Worm (Caenorhabditis elegans): ENCODE results near the gene cyp-29A4.

cyp-29A4 gene

ce11 chrV:9620417-9620816 is 34.1 kb upstream of the cyp-29A4 start:
- TF ChIP-seq tra-4 (tag; optimal IDR thresholded peaks at IDR 0.05) (no peak), ceh-13 (GFP tag; optimal IDR thresholded peaks at IDR 0.05) (no peak), ceh-36 (tag; optimal IDR thresholded peaks at IDR 0.05) (no peak), hmg-4 (GFP tag; optimal IDR thresholded peaks at IDR 0.05) (no peak), hnd-1 (tag; optimal IDR thresholded peaks at IDR 0.05) (no peak), pes-1 (GFP tag; IDR thresholded peaks at IDR 0.05) (no peak), sea-1 (GFP tag; conservative IDR thresholded peaks at IDR 0.05) (no peak), hmbx-1 (tag; optimal IDR thresholded peaks at IDR 0.05) (no peak), tbx-11 (GFP tag; IDR thresholded peaks at IDR 0.05) (no peak), ets-7 (tag; optimal IDR thresholded peaks at IDR 0.05) (no peak), flt-1 (GFP tag; IDR thresholded peaks at IDR 0.05) (no peak)

- TF ChIP-seq ceh-36 (tag; optimal IDR thresholded peaks at IDR 0.05) = no peak
- no peak for TF ChIP-seq hnd-1 (tag; optimal IDR thresholded peaks at IDR 0.05)
- TF ChIP-seq scrt-1 (GFP tag; IDR thresholded peaks at IDR 0.05) = no peak
- no peak for TF ChIP-seq ceh-13 (GFP tag; optimal IDR thresholded peaks at IDR 0.05)
- TF ChIP-seq hmbx-1 (tag; optimal IDR thresholded peaks at IDR 0.05) = no peak
- TF ChIP-seq F13C5.2 (tag; optimal IDR thresholded peaks at IDR 0.05) = no peak
- no peak for TF ChIP-seq aly-1 (tag; optimal IDR thresholded peaks at IDR 0.05)
- TF ChIP-seq hmg-4 (GFP tag; optimal IDR thresholded peaks at IDR 0.05) = no peak
- TF ChIP-seq B0310.2 (tag; optimal IDR thresholded peaks at IDR 0.05) = no peak
- TF ChIP-seq tra-4 (tag; optimal IDR thresholded peaks at IDR 0.05) = no peak
- no peak for TF ChIP-seq ama-1 (optimal IDR thresholded peaks at IDR 0.05)
- no peak for TF ChIP-seq tbx-11 (GFP tag; IDR thresholded peaks at IDR 0.05)
- no peak for TF ChIP-seq ets-7 (tag; optimal IDR thresholded peaks at IDR 0.05)
- no peak for TF ChIP-seq tbx-37 (GFP tag; conservative IDR thresholded peaks at IDR 0.05)
- no peak for TF ChIP-seq flt-1 (GFP tag; IDR thresholded peaks at IDR 0.05)
- no peak for TF ChIP-seq pes-1 (GFP tag; IDR thresholded peaks at IDR 0.05)
- TF ChIP-seq sea-1 (GFP tag; conservative IDR thresholded peaks at IDR 0.05) = no peak
Measured at ce11 chrV:9621437-9621836, 33.1 kb upstream of the cyp-29A4 start.

- TF ChIP-seq B0310.2 (tag; optimal IDR thresholded peaks at IDR 0.05) (no peak), ets-7 (tag; optimal IDR thresholded peaks at IDR 0.05) (no peak), aly-1 (tag; optimal IDR thresholded peaks at IDR 0.05) (no peak), tra-4 (tag; optimal IDR thresholded peaks at IDR 0.05) (no peak), tbx-11 (GFP tag; IDR thresholded peaks at IDR 0.05) (no peak), ceh-36 (tag; optimal IDR thresholded peaks at IDR 0.05) (no peak), ama-1 (optimal IDR thresholded peaks at IDR 0.05) (no peak), tbx-37 (GFP tag; conservative IDR thresholded peaks at IDR 0.05) (no peak), hmbx-1 (tag; optimal IDR thresholded peaks at IDR 0.05) (no peak), hmg-4 (GFP tag; optimal IDR thresholded peaks at IDR 0.05) (no peak), hnd-1 (tag; optimal IDR thresholded peaks at IDR 0.05) (no peak), sea-1 (GFP tag; conservative IDR thresholded peaks at IDR 0.05) (no peak), scrt-1 (GFP tag; IDR thresholded peaks at IDR 0.05) (no peak), flt-1 (GFP tag; IDR thresholded peaks at IDR 0.05) (no peak), pes-1 (GFP tag; IDR thresholded peaks at IDR 0.05) (no peak), ceh-13 (GFP tag; optimal IDR thresholded peaks at IDR 0.05) (no peak), F13C5.2 (tag; optimal IDR thresholded peaks at IDR 0.05) (no peak)
Measured at ce11 chrV:9622834-9623233, 31.7 kb upstream of the cyp-29A4 start, which contains the start of gene idpc-5. TSS of gene idpc-5 (minus strand) at chrV:9622934.

DNA sequence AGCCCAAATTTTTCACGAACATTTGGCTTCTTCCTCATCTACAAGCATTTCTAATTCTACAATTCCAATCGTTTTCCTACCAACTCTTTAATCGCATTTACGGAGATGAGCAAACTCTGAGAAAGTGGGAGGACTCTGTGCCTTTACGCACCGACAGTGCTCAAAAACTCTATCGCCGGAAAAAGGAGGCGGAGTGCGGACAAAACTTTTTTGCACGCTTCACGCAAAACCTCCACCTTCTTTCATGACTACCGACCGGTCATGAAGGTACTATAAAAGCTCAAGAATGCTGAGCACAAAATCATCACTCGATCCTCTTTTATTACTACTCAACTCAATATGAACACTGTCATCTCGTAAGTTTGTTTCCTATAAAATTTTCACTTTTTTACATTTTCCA is 29.4 kb upstream of the cyp-29A4 start, which contains the start of gene idpc-4:
idpc-4 (plus strand) TSS at position 301 of the 400 bp plus-strand sequence.
- TF ChIP-seq hmbx-1 (tag; optimal IDR thresholded peaks at IDR 0.05) (no peak), tra-4 (tag; optimal IDR thresholded peaks at IDR 0.05) (no peak), pes-1 (GFP tag; IDR thresholded peaks at IDR 0.05) (no peak), tbx-37 (GFP tag; conservative IDR thresholded peaks at IDR 0.05) (no peak), aly-1 (tag; optimal IDR thresholded peaks at IDR 0.05) (no peak), sea-1 (GFP tag; conservative IDR thresholded peaks at IDR 0.05) (no peak), hnd-1 (tag; optimal IDR thresholded peaks at IDR 0.05) (no peak), F13C5.2 (tag; optimal IDR thresholded peaks at IDR 0.05) (no peak), tbx-11 (GFP tag; IDR thresholded peaks at IDR 0.05) (no peak), ama-1 (optimal IDR thresholded peaks at IDR 0.05) (no peak), flt-1 (GFP tag; IDR thresholded peaks at IDR 0.05) (no peak), scrt-1 (GFP tag; IDR thresholded peaks at IDR 0.05) (no peak), B0310.2 (tag; optimal IDR thresholded peaks at IDR 0.05) (no peak), ets-7 (tag; optimal IDR thresholded peaks at IDR 0.05) (no peak), ceh-13 (GFP tag; optimal IDR thresholded peaks at IDR 0.05) (no peak)

DNA sequence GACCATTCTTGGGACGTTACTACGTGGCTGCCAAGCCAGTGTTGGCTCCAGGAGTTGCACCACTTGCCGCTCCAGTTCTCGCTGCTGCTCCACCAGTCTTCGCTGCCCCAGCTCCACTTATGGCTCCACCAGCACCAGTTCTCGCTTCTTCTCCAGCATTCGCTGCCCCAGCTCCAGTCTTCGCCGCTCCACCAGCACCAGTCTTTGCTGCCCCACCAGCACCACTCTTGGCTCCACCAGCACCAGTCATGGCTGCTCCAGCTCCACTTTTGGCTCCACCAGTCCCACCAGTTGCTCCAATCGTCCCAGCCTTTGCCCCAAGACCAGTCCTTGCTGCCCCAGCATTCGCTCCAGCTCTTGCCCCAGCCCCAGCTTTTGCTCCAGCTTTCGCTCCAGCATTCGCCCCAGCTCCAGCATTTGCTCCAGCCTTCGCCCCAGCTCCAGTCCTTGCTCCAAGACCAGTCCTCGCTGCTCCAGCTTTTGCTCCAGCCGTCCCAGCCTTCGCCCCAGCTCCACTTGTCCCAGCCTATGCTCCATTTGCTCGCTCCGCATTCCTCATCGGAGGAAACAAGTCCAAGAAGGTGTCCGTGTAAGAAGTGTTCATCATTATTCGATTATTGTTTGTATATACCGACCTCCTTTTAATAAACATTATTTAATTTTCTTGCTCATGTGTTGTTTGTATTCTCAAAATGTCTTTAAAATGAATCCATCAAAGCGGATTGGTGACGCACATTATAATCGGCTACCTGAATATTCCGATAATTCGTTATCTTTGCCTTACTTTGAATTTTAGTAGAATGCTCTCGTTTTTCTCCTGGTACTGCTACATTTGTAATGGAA is 28.7 kb upstream of the cyp-29A4 start, which contains the start of gene T06E4.7:
T06E4.7 (plus strand) TSS at position 793 of the 843 bp plus-strand sequence.
- no peak for TF ChIP-seq F13C5.2 (tag; optimal IDR thresholded peaks at IDR 0.05)
- no peak for TF ChIP-seq tbx-11 (GFP tag; IDR thresholded peaks at IDR 0.05)
- no peak for TF ChIP-seq tra-4 (tag; optimal IDR thresholded peaks at IDR 0.05)
- no peak for TF ChIP-seq hmbx-1 (tag; optimal IDR thresholded peaks at IDR 0.05)
- TF ChIP-seq flt-1 (GFP tag; IDR thresholded peaks at IDR 0.05) = no peak
- no peak for TF ChIP-seq ceh-36 (tag; optimal IDR thresholded peaks at IDR 0.05)
- TF ChIP-seq tbx-37 (GFP tag; conservative IDR thresholded peaks at IDR 0.05) = no peak
- TF ChIP-seq hnd-1 (tag; optimal IDR thresholded peaks at IDR 0.05) = no peak
- TF ChIP-seq sea-1 (GFP tag; conservative IDR thresholded peaks at IDR 0.05) = no peak
- TF ChIP-seq hmg-4 (GFP tag; optimal IDR thresholded peaks at IDR 0.05) = no peak
- TF ChIP-seq ets-7 (tag; optimal IDR thresholded peaks at IDR 0.05) = no peak
- TF ChIP-seq ama-1 (optimal IDR thresholded peaks at IDR 0.05) = no peak
- no peak for TF ChIP-seq pes-1 (GFP tag; IDR thresholded peaks at IDR 0.05)
- no peak for TF ChIP-seq scrt-1 (GFP tag; IDR thresholded peaks at IDR 0.05)
- no peak for TF ChIP-seq ceh-13 (GFP tag; optimal IDR thresholded peaks at IDR 0.05)
- no peak for TF ChIP-seq aly-1 (tag; optimal IDR thresholded peaks at IDR 0.05)
- TF ChIP-seq B0310.2 (tag; optimal IDR thresholded peaks at IDR 0.05) = no peak

DNA sequence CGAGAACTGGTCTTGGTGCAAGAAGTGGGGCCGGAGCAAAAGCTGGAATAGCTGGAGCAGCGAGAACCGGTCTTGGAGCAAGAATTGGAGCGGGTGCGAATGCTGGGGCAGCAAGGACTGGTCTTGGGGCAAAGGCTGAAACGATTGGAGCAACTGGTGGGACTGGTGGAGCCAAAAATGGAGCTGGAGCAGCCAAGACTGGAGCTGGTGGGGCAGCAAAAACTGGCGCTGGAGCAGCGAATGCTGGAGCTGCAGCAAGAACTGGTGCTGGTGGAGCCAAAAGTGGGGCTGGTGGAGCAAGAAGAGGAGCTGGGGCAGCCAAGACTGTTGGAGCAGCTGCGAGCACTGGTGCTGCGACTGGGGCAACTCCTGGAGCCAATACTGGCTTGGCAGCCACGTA is 26.0 kb upstream of the cyp-29A4 start:
- peak; percentile 5 for TF ChIP-seq hmg-4 (GFP tag; optimal IDR thresholded peaks at IDR 0.05)
- TF ChIP-seq tbx-37 (GFP tag; conservative IDR thresholded peaks at IDR 0.05) = no peak

- TF ChIP-seq ceh-13 (GFP tag; optimal IDR thresholded peaks at IDR 0.05) = no peak
- no peak for TF ChIP-seq hmg-4 (GFP tag; optimal IDR thresholded peaks at IDR 0.05)
- no peak for TF ChIP-seq tra-4 (tag; optimal IDR thresholded peaks at IDR 0.05)
- no peak for TF ChIP-seq ets-7 (tag; optimal IDR thresholded peaks at IDR 0.05)
- no peak for TF ChIP-seq tbx-11 (GFP tag; IDR thresholded peaks at IDR 0.05)
- TF ChIP-seq hmbx-1 (tag; optimal IDR thresholded peaks at IDR 0.05) = no peak
- no peak for TF ChIP-seq sea-1 (GFP tag; conservative IDR thresholded peaks at IDR 0.05)
Measured at ce11 chrV:9629114-9629513, 25.4 kb upstream of the cyp-29A4 start, which contains the start of gene idpc-3. TSS of gene idpc-3 (minus strand) at chrV:9629214.

Data from whole organism, early embryonic.